Worm (Caenorhabditis elegans) whole organism, midembryonic: ENCODE data around the gene eak-3.

Experiments
- T22C8.4 ChIP-seq: fragments of 200-800 bp; sonication (Bioruptor generic); IDR thresholded peaks from 2 replicates; pipeline ENCODE4 v1.3.6; 2022; ENCODE audit warnings: missing genetic modification characterization, missing compliant biosample characterization
- cog-1 ChIP-seq: sonication (generic microtip); optimal IDR thresholded peaks from 2 replicates; lab custom pipeline; 2016; ENCODE audit warnings: missing genetic modification characterization, missing compliant biosample characterization
- flt-1 ChIP-seq: fragments of 200-800 bp; sonication (Bioruptor generic); IDR thresholded peaks from 2 replicates; pipeline ENCODE4 v1.3.6; 2022; ENCODE audit warnings: missing genetic modification characterization, missing compliant biosample characterization
- klf-2 ChIP-seq: fragments of 200-800 bp; sonication (Bioruptor generic); conservative IDR thresholded peaks from 2 replicates; pipeline ENCODE4 v1.3.6; 2022; ENCODE audit warnings: missing genetic modification reagents, missing genetic modification characterization, missing compliant biosample characterization
- med-1 ChIP-seq: sonication (generic microtip); optimal IDR thresholded peaks from 2 replicates; lab custom pipeline; 2017; ENCODE audit warnings: missing genetic modification characterization, mild to moderate bottlenecking, missing compliant biosample characterization, antibody characterized with exemption, missing genetic modification reagents; ENCODE audit not compliant: insufficient read depth
- ref-1 ChIP-seq: fragments of 200-800 bp; sonication (Bioruptor generic); conservative IDR thresholded peaks from 2 replicates; pipeline ENCODE4 v1.3.6; 2022; ENCODE audit warnings: missing genetic modification reagents, missing genetic modification characterization, missing compliant biosample characterization
- tab-1 ChIP-seq: fragments of 200-800 bp; sonication (Bioruptor generic); IDR thresholded peaks from 2 replicates; pipeline ENCODE4 v1.3.6; 2022; ENCODE audit warnings: missing genetic modification characterization, missing compliant biosample characterization
- ztf-23 ChIP-seq: fragments of 200-800 bp; sonication (Bioruptor generic); IDR thresholded peaks from 2 replicates; pipeline ENCODE4 v1.3.6; 2022; ENCODE audit warnings: missing genetic modification reagents, missing genetic modification characterization, missing compliant biosample characterization
- ztf-29 ChIP-seq: fragments of 200-800 bp; sonication (Bioruptor generic); IDR thresholded peaks from 2 replicates; pipeline ENCODE4 v1.3.6; 2022; ENCODE audit warnings: missing genetic modification reagents, missing genetic modification characterization, missing compliant biosample characterization

eak-3 gene

ce11 chrIII:1176080-1176608 lies at the start of gene eak-3:
eak-3 (minus strand) TSS chrIII:1176558.
- TF ChIP-seq ztf-29 (GFP tag; lab: Robert Waterston, UW) (no peak), T22C8.4 (GFP tag; lab: Robert Waterston, UW) (no peak), ztf-23 (GFP tag; lab: Robert Waterston, UW) (no peak), klf-2 (GFP tag; lab: Robert Waterston, UW) (no peak), med-1 (no peak), cog-1 (tag; lab: Kevin White, UChicago) (no peak)

DNA sequence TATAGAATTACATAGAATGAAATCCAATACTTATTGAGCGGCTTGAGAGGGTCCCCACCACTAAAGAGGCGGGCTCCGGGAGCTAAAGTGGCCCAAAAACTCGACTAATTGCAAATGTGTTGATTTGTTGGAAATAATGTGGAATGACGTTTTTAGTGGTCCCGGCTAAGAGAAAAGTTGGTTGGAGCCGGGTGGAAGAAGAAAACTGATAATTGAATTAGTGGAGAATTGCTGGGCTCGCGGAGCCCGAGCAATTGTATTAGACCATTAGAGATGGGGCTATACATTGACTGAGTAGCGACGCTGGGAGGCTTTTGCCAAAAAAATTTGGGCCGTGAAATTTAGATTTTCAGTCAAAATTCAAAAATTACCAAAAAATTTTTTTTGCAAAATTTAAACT lies 49.2 kb upstream of the eak-3 start:
- no peak for TF ChIP-seq klf-2 (GFP tag; lab: Robert Waterston, UW)
- TF ChIP-seq ztf-23 (GFP tag; lab: Robert Waterston, UW), result no peak
- TF ChIP-seq flt-1 (GFP tag; lab: Robert Waterston, UW), result 0 out of 2 replicates have a peak, but pooled peaks have one; percentile 19

- no peak for TF ChIP-seq tab-1
These were observed 48.8 kb upstream of the eak-3 start for ce11 chrIII:1225116-1225515.

DNA sequence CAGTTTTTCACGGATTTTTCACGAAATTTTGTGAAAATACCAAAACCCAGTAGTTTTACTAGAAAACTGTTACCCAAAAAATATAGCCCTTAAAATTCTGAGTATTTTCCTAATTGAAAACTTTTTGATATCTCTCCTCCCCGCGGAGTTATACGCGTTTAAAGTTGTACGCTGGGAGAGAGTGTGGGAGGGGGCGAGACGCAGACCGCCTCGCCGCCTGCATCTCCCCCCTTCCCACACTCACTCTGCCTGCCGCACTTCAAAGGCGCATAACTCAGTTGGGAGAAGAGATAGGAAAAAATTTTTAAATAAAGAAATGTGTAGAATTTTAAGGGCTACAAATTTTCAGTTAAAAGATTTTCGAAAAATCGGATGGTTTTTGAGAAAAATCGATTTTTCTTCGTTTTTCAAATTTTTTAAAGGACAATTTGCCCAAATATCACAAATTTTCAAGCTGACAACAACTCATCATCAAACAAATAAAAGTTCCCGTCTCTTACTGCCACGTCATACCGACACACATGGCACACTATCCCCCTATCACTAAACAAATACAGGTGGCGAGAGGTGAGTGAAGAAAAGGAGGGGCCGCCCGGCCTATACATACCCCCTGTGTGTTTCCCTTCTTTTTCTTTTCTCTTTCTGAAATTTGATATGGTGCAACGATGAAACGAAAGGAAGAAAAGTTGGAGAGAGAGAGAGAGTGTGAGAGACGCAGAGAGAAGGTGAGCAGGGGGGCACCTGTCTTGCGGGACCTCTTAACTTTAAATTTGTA lies 47.1 kb upstream of the eak-3 start:
- TF ChIP-seq T22C8.4 (GFP tag; lab: Robert Waterston, UW) (no peak), tab-1 (no peak), flt-1 (GFP tag; lab: Robert Waterston, UW) (no peak), cog-1 (tag; lab: Kevin White, UChicago) (no peak), ref-1 (GFP tag; lab: Robert Waterston, UW) (no peak), klf-2 (GFP tag; lab: Robert Waterston, UW) (no peak), med-1 (no peak), ztf-23 (GFP tag; lab: Robert Waterston, UW) (no peak), ztf-29 (GFP tag; lab: Robert Waterston, UW) (no peak)

- TF ChIP-seq tab-1 (no peak), T22C8.4 (GFP tag; lab: Robert Waterston, UW) (0 out of 2 replicates have a peak, but pooled peaks have one; percentile 45), ztf-29 (GFP tag; lab: Robert Waterston, UW) (no peak)
These were observed 45.6 kb upstream of the eak-3 start for ce11 chrIII:1221995-1222394.

DNA sequence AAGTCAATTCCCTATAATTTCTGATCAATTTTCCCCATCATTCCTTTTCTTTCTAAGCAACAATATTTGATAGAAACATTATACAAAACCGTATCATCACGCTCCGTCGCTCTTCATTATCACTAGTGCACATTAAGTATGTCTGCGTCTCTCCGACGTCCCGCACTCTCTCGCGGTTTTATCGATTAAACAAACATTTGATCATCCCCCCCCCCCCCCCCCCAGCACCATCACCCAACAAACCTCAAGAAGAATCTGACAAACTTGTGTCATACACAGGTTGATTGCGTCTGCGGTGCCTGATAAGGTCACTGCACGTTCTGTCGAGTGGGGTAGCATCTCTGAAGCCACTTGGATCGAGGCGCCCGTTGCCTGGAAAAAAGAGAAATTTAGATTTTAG lies 43.7 kb upstream of the eak-3 start:
- no peak for TF ChIP-seq T22C8.4 (GFP tag; lab: Robert Waterston, UW)
- no peak for TF ChIP-seq ref-1 (GFP tag; lab: Robert Waterston, UW)
- TF ChIP-seq med-1, result no peak
- TF ChIP-seq ztf-29 (GFP tag; lab: Robert Waterston, UW), result no peak
- no peak for TF ChIP-seq cog-1 (tag; lab: Kevin White, UChicago)
- TF ChIP-seq tab-1, result no peak
- no peak for TF ChIP-seq klf-2 (GFP tag; lab: Robert Waterston, UW)
- no peak for TF ChIP-seq ztf-23 (GFP tag; lab: Robert Waterston, UW)

ce11 chrIII:1218998-1219397 lies 42.6 kb upstream of the eak-3 start:
- no peak for TF ChIP-seq klf-2 (GFP tag; lab: Robert Waterston, UW)
- no peak for TF ChIP-seq med-1
- TF ChIP-seq flt-1 (GFP tag; lab: Robert Waterston, UW), result no peak
- TF ChIP-seq ztf-29 (GFP tag; lab: Robert Waterston, UW), result no peak
- no peak for TF ChIP-seq cog-1 (tag; lab: Kevin White, UChicago)
- TF ChIP-seq T22C8.4 (GFP tag; lab: Robert Waterston, UW), result no peak
- no peak for TF ChIP-seq ref-1 (GFP tag; lab: Robert Waterston, UW)
- no peak for TF ChIP-seq ztf-23 (GFP tag; lab: Robert Waterston, UW)
- TF ChIP-seq tab-1, result no peak

ce11 chrIII:1218221-1218620 lies 41.9 kb upstream of the eak-3 start:
- TF ChIP-seq klf-2 (GFP tag; lab: Robert Waterston, UW) (0 out of 2 replicates have a peak, but pooled peaks have one; percentile 26), cog-1 (tag; lab: Kevin White, UChicago) (no peak), flt-1 (GFP tag; lab: Robert Waterston, UW) (peak; percentile 75; the same call in 1 of the 2 replicates), tab-1 (peak; percentile 83; the same call in 1 of the 2 replicates), ref-1 (GFP tag; lab: Robert Waterston, UW) (peak; percentile 32; the same call in 1 of the 2 replicates), ztf-29 (GFP tag; lab: Robert Waterston, UW) (peak; percentile 72; the same call in 1 of the 2 replicates), med-1 (no peak), T22C8.4 (GFP tag; lab: Robert Waterston, UW) (no peak), ztf-23 (GFP tag; lab: Robert Waterston, UW) (peak; percentile 60)

ce11 chrIII:1216096-1216495 lies 39.7 kb upstream of the eak-3 start:
- TF ChIP-seq T22C8.4 (GFP tag; lab: Robert Waterston, UW), result peak; percentile 56
- no peak for TF ChIP-seq tab-1
- TF ChIP-seq klf-2 (GFP tag; lab: Robert Waterston, UW), result no peak
- TF ChIP-seq ztf-23 (GFP tag; lab: Robert Waterston, UW), result no peak

DNA sequence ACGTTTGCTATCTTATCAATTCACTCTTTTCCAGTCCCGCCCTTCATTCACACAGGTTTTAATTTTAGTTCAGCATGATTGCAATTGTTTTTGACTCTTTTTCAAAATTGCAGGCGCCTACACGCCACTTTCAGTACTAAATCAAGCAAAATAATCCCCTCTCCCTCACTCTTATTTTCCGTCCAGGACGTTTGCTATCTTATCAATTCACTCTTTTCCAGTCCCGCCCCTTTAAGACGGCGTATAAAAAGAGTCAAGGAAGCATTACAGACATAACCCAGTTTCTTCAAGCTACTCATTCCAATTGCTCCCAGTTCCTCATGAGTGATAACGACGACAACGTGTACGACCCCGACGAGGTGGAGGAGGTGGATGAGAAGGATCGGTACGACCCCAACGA lies 38.3 kb upstream of the eak-3 start, which contains the start of gene Y119D3B.21:
Y119D3B.21 (plus strand) TSS at position 321 of the 400 bp plus-strand sequence.
- TF ChIP-seq ztf-29 (GFP tag; lab: Robert Waterston, UW), result no peak
- no peak for TF ChIP-seq flt-1 (GFP tag; lab: Robert Waterston, UW)
- TF ChIP-seq cog-1 (tag; lab: Kevin White, UChicago), result no peak
- TF ChIP-seq T22C8.4 (GFP tag; lab: Robert Waterston, UW), result no peak
- no peak for TF ChIP-seq ref-1 (GFP tag; lab: Robert Waterston, UW)
- TF ChIP-seq tab-1, result no peak
- TF ChIP-seq med-1, result no peak
- TF ChIP-seq klf-2 (GFP tag; lab: Robert Waterston, UW), result no peak
- TF ChIP-seq ztf-23 (GFP tag; lab: Robert Waterston, UW), result no peak
